Worm (Caenorhabditis elegans) whole organism, early embryonic: ENCODE results near the gene gtf-2F1.

Source experiments
- B0310.2 ChIP-seq: sonication (generic microtip); optimal IDR thresholded peaks from 2 replicates; lab custom pipeline; 2016; ENCODE audit warnings: mild to moderate bottlenecking, missing genetic modification characterization, missing compliant biosample characterization
- F13C5.2 ChIP-seq: sonication (generic microtip); optimal IDR thresholded peaks from 2 replicates; lab custom pipeline; 2017; ENCODE audit warnings: mild to moderate bottlenecking, missing genetic modification characterization, inconsistent platforms, missing compliant biosample characterization
- aly-1 ChIP-seq: sonication (generic microtip); optimal IDR thresholded peaks from 2 replicates; lab custom pipeline; 2016; ENCODE audit warnings: missing genetic modification characterization, missing compliant biosample characterization
- ama-1 ChIP-seq: fragments of 150-350 bp; optimal IDR thresholded peaks from 2 replicates; lab custom pipeline; 2014
- ceh-13 ChIP-seq: fragments of 200-800 bp; sonication (Bioruptor generic); optimal IDR thresholded peaks from 2 replicates; lab custom pipeline; 2018; ENCODE audit warnings: mild to moderate bottlenecking, missing genetic modification characterization, missing compliant biosample characterization
- ceh-36 ChIP-seq: sonication (generic microtip); optimal IDR thresholded peaks from 2 replicates; lab custom pipeline; 2016; ENCODE audit warnings: missing genetic modification characterization, inconsistent platforms, missing compliant biosample characterization
- ets-7 ChIP-seq: sonication (generic microtip); optimal IDR thresholded peaks from 2 replicates; lab custom pipeline; 2016; ENCODE audit warnings: missing genotype, missing genetic modification characterization, missing compliant biosample characterization
- flt-1 ChIP-seq: fragments of 200-800 bp; sonication (Bioruptor generic); IDR thresholded peaks from 2 replicates; pipeline ENCODE4 v1.3.6; 2022; ENCODE audit warnings: missing genetic modification characterization, missing compliant biosample characterization
- hmbx-1 ChIP-seq: sonication (generic microtip); optimal IDR thresholded peaks from 2 replicates; lab custom pipeline; 2016; ENCODE audit warnings: mild to moderate bottlenecking, missing genetic modification characterization, missing compliant biosample characterization
- hmg-4 ChIP-seq: fragments of 200-800 bp; sonication (Bioruptor generic); optimal IDR thresholded peaks from 2 replicates; lab custom pipeline; 2018; ENCODE audit warnings: mild to moderate bottlenecking, missing genetic modification characterization, missing compliant biosample characterization
- hnd-1 ChIP-seq: sonication (generic microtip); optimal IDR thresholded peaks from 2 replicates; lab custom pipeline; 2016; ENCODE audit warnings: missing genetic modification characterization, missing compliant biosample characterization
- pes-1 ChIP-seq: fragments of 200-800 bp; sonication (Bioruptor generic); IDR thresholded peaks from 2 replicates; pipeline ENCODE4 v1.3.6; 2022; ENCODE audit warnings: missing genetic modification reagents, missing genetic modification characterization, missing compliant biosample characterization
- scrt-1 ChIP-seq: fragments of 200-800 bp; sonication (Bioruptor generic); IDR thresholded peaks from 2 replicates; pipeline ENCODE4 v1.3.6; 2022; ENCODE audit warnings: missing genetic modification characterization, missing compliant biosample characterization
- sea-1 ChIP-seq: fragments of 200-800 bp; sonication (Bioruptor generic); conservative IDR thresholded peaks from 2 replicates; pipeline ENCODE4 v1.3.6; 2022; ENCODE audit warnings: missing genetic modification characterization, missing compliant biosample characterization
- tbx-11 ChIP-seq: fragments of 200-800 bp; sonication (Bioruptor generic); IDR thresholded peaks from 2 replicates; pipeline ENCODE4 v1.3.6; 2022; ENCODE audit warnings: missing genetic modification characterization, missing compliant biosample characterization
- tbx-37 ChIP-seq: fragments of 200-800 bp; sonication (Bioruptor generic); conservative IDR thresholded peaks from 2 replicates; pipeline ENCODE4 v1.3.6; 2022; ENCODE audit warnings: missing genetic modification reagents, missing genetic modification characterization, missing compliant biosample characterization
- tra-4 ChIP-seq: sonication (generic microtip); optimal IDR thresholded peaks from 2 replicates; lab custom pipeline; 2017; ENCODE audit warnings: missing genetic modification characterization, missing compliant biosample characterization

Gene gtf-2F1

DNA sequence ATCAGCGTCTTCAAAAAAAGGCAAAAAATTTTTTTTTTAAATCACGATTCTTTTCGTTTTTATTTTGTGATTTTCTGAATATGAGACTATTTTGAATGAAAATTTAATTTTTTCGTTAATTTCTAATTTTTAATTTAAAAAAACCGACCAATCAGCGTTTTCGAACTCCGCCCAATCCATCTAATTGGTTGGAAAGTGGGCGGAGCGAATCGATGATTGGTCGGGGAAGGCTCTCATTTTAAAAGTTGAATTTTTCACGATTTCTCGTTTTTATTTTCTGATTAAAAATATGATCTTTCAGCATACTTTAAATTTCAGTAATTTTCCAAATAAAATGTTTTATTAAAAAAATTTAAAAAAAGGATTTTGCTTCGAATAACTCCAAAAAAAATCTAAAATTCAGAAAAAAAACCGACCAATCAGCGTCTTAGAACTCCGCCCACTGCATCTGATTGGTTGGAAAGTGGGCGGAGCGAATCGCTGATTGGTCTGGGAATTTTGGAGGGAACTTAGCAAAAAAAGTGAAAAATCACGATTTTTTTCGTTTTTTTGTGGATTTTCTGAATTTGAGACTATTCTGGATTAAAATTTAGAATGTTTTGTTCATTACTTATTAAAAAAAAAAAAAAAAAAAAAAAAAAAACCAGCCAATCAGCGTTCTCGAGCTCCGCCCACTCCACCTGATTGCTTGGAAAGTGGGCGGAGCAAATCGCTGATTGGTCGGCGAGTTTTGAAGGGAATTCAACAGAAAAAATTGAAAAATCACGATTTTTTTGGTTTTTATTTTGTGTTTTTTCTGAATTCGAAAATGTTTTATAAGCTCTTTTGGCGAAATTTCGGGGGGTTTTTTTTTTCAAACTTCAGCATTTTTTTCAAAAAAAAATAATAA lies 16.9 kb upstream of the gtf-2F1 start:
- TF ChIP-seq sea-1 (no peak), ets-7 (tag; lab: Kevin White, UChicago) (no peak), tbx-11 (GFP tag; lab: Robert Waterston, UW) (no peak), scrt-1 (GFP tag; lab: Robert Waterston, UW) (no peak), ama-1 (lab: Kevin White, UChicago) (no peak), tbx-37 (GFP tag; lab: Robert Waterston, UW) (no peak), aly-1 (tag; lab: Kevin White, UChicago) (no peak), hmbx-1 (no peak), tra-4 (tag; lab: Kevin White, UChicago) (no peak), pes-1 (no peak), flt-1 (GFP tag; lab: Robert Waterston, UW) (no peak)

DNA sequence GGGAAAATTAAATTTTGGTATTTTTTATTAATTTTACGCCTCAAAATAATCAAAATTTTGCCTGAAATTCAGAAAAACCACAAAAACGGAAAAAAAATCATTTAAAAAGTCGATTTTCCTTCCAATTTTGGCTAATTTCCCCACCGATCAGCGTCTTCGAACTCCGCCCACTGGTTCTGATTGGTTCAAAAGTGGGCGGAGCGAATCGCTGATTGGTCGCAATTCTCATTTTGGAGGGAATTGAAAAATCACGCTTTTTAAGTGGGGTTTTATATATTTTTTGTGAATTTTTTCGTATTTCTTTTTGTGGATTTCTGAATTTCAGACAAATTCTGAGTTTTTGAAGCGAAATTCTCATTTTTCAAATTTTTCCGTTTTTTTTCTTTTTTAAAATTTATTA lies 14.5 kb upstream of the gtf-2F1 start:
- TF ChIP-seq flt-1 (GFP tag; lab: Robert Waterston, UW): no peak
- TF ChIP-seq pes-1: no peak

DNA sequence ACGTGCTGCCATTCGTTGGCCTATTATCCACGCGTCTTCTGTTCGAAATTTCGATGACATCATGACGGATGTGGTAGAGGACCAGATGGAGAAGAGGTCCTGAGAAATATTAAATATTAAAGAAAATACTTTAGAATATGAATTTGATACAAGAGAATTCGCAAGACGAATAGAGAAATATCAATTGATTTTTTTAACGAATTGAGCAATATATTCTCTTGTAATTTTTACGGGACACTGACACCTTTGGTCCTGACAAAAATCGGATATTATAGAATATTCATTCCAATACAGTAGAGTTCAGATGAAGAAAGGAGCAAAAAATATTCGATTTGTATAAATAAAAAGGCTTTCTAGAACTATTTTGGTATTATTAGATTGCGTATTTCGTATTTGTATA lies 13.3 kb upstream of the gtf-2F1 start, which contains the start of gene C01F1.6:
Gene C01F1.6, minus strand, starts transcription at position 101 of the 400 bp plus-strand sequence.
- TF ChIP-seq hmbx-1: no peak
- TF ChIP-seq tra-4 (tag; lab: Kevin White, UChicago): no peak
- no peak for TF ChIP-seq ceh-13 (GFP tag; lab: Kevin White, UChicago)
- no peak for TF ChIP-seq pes-1
- TF ChIP-seq tbx-11 (GFP tag; lab: Robert Waterston, UW): no peak
- TF ChIP-seq ama-1 (lab: Kevin White, UChicago): no peak
- no peak for TF ChIP-seq tbx-37 (GFP tag; lab: Robert Waterston, UW)
- TF ChIP-seq B0310.2 (tag; lab: Kevin White, UChicago): no peak
- TF ChIP-seq aly-1 (tag; lab: Kevin White, UChicago): no peak
- TF ChIP-seq ets-7 (tag; lab: Kevin White, UChicago): no peak
- TF ChIP-seq ceh-36: no peak
- no peak for TF ChIP-seq scrt-1 (GFP tag; lab: Robert Waterston, UW)
- TF ChIP-seq F13C5.2 (tag; lab: Kevin White, UChicago): no peak
- no peak for TF ChIP-seq flt-1 (GFP tag; lab: Robert Waterston, UW)
- TF ChIP-seq sea-1: no peak
- no peak for TF ChIP-seq hnd-1
- TF ChIP-seq hmg-4 (GFP tag; lab: Kevin White, UChicago): no peak

DNA sequence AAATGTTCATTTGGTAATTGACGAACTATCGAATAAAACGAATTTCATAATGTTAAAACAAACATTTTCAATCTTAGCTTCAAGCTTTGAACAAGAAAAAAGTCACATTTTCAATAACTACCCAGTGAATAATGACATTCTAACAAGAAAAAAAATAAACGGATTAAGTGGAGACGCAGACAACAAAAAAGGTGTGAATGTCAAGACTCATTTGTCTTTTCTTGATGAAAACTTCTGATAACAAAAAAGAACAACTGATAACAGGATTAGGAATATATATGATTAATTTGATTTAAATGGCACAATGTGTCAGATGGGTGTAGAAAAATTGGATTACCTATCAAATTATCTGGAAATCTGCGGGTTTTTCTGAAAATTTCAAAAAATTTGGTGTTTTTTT lies 12.8 kb upstream of the gtf-2F1 start:
- TF ChIP-seq sea-1 (no peak), ceh-36 (no peak), tbx-11 (GFP tag; lab: Robert Waterston, UW) (no peak), hmg-4 (GFP tag; lab: Kevin White, UChicago) (no peak), flt-1 (GFP tag; lab: Robert Waterston, UW) (no peak), ets-7 (tag; lab: Kevin White, UChicago) (no peak), scrt-1 (GFP tag; lab: Robert Waterston, UW) (no peak), tbx-37 (GFP tag; lab: Robert Waterston, UW) (no peak), ceh-13 (GFP tag; lab: Kevin White, UChicago) (no peak), aly-1 (tag; lab: Kevin White, UChicago) (no peak), tra-4 (tag; lab: Kevin White, UChicago) (no peak), B0310.2 (tag; lab: Kevin White, UChicago) (no peak), hmbx-1 (no peak), hnd-1 (no peak), F13C5.2 (tag; lab: Kevin White, UChicago) (no peak), pes-1 (no peak), ama-1 (lab: Kevin White, UChicago) (no peak)

DNA sequence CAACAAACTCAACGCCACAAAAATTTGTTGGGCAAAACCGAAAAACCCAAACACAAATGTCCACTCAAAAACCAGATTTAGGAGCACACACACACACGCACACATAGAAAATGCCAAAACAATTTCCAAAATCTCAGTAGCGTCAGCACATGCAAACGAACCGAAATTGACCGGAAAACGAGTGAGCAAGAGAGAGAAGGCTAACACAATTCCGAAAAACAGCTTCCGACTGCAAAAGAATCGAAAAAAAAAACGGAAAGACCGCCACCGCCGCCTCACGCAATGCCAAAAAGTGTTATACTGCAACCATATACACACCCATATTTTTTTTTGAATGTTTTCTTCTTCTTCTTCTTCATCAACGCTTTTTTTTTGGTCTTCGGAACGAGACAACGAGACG lies 9.6 kb upstream of the gtf-2F1 start:
- no peak for TF ChIP-seq B0310.2 (tag; lab: Kevin White, UChicago)
- TF ChIP-seq tra-4 (tag; lab: Kevin White, UChicago): no peak
- no peak for TF ChIP-seq sea-1
- no peak for TF ChIP-seq ceh-13 (GFP tag; lab: Kevin White, UChicago)
- no peak for TF ChIP-seq hmbx-1
- TF ChIP-seq scrt-1 (GFP tag; lab: Robert Waterston, UW): no peak
- no peak for TF ChIP-seq hnd-1
- TF ChIP-seq F13C5.2 (tag; lab: Kevin White, UChicago): no peak
- no peak for TF ChIP-seq ama-1 (lab: Kevin White, UChicago)
- no peak for TF ChIP-seq flt-1 (GFP tag; lab: Robert Waterston, UW)
- TF ChIP-seq tbx-37 (GFP tag; lab: Robert Waterston, UW): no peak
- TF ChIP-seq hmg-4 (GFP tag; lab: Kevin White, UChicago): no peak
- no peak for TF ChIP-seq pes-1
- TF ChIP-seq tbx-11 (GFP tag; lab: Robert Waterston, UW): no peak
- TF ChIP-seq ceh-36: no peak
- no peak for TF ChIP-seq ets-7 (tag; lab: Kevin White, UChicago)

DNA sequence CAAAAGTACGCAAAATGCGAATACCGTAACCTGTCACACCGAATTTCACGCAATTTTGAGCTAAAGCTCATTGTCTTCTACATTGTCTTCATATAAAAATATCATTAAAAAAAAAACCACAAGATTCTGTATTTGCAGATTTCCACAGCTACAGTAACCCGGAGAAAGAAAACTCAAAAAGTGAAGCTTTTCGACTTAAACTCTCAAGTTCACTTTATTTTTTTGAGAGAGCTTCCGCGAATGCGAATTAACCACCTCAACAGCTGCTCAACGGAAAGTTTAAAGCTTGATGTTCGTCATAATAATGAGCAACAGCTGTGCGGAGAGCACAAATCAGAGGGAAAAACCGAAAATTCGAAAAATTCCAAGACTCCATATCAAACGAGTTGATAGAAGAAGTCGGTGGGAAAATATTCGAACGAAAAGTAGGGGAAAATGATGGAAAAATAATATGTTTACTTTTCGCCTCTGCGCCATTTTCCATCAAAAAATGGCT lies 8.3 kb upstream of the gtf-2F1 start:
- no peak for TF ChIP-seq ceh-13 (GFP tag; lab: Kevin White, UChicago)
- TF ChIP-seq ama-1 (lab: Kevin White, UChicago): no peak
- TF ChIP-seq flt-1 (GFP tag; lab: Robert Waterston, UW): no peak

DNA sequence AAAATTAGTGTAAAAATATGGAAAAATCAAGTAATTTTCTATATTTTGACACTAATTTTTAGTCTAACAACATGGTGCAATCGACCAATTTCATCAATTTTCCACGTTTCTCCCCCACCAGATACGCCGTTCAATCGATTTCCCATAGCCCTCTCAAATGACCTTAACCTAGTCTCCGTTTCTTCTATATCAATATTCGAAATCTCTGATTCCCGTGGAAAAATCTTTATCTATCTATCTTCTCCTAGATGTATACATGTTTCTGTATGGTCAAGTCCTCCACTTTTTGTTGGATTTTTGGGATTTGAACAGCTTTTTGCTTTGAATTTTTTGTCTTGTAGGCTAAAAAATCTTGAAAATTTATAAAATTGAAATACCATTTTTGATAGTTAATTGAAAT lies 7.2 kb upstream of the gtf-2F1 start:
- TF ChIP-seq scrt-1 (GFP tag; lab: Robert Waterston, UW) (no peak), tbx-37 (GFP tag; lab: Robert Waterston, UW) (no peak)
